Worm (Caenorhabditis elegans): ENCODE results near the gene pei-2.

The pei-2 gene

ce11 chrV:1047251-1047650 lies 24.0 kb upstream of the pei-2 start:
- TF ChIP-seq ZK546.5 (tag; optimal IDR thresholded peaks at IDR 0.05) (no peak), nfya-1 (tag; optimal IDR thresholded peaks at IDR 0.05; ENCODE audit: insufficient read depth) (peak; percentile 73)

ce11 chrV:1038074-1038473 lies 14.8 kb upstream of the pei-2 start:
- TF ChIP-seq nhr-11 (tag; optimal IDR thresholded peaks at IDR 0.05) (no peak), nhr-23 (tag; optimal IDR thresholded peaks at IDR 0.05) (no peak), lin-39 (tag; optimal IDR thresholded peaks at IDR 0.05) (no peak), pha-4 (tag; optimal IDR thresholded peaks at IDR 0.05) (no peak), snpc-4 (tag; optimal IDR thresholded peaks at IDR 0.05) (no peak)

- TF ChIP-seq jun-1 (tag; optimal IDR thresholded peaks at IDR 0.05) (no peak), unc-62 (GFP tag; optimal IDR thresholded peaks at IDR 0.05) (no peak), nhr-25 (tag; optimal IDR thresholded peaks at IDR 0.05) (no peak), mdl-1 (tag; optimal IDR thresholded peaks at IDR 0.05) (no peak), lsy-12 (tag; optimal IDR thresholded peaks at IDR 0.05) (no peak), ama-1 (optimal IDR thresholded peaks at IDR 0.05) (no peak), lin-39 (tag; optimal IDR thresholded peaks at IDR 0.05) (no peak), R02D3.7 (tag; optimal IDR thresholded peaks at IDR 0.05) (no peak), ZK546.5 (tag; optimal IDR thresholded peaks at IDR 0.05) (no peak), egl-27 (tag; optimal IDR thresholded peaks at IDR 0.05) (no peak), fkh-10 (GFP tag; optimal IDR thresholded peaks at IDR 0.05) (no peak), skn-1 (tag; optimal IDR thresholded peaks at IDR 0.05) (no peak), elt-3 (tag; optimal IDR thresholded peaks at IDR 0.05) (no peak), unc-39 (tag; optimal IDR thresholded peaks at IDR 0.05) (no peak)
Measured at ce11 chrV:1033304-1033703, 10.0 kb upstream of the pei-2 start, which contains the start of gene flp-34. Gene flp-34 (minus strand): TSS chrV:1033404.

- TF ChIP-seq pha-4 (tag; optimal IDR thresholded peaks at IDR 0.05) = peak; percentile 33
- TF ChIP-seq nhr-11 (tag; optimal IDR thresholded peaks at IDR 0.05) = no peak
- no peak for TF ChIP-seq nfya-1 (tag; optimal IDR thresholded peaks at IDR 0.05; ENCODE audit: insufficient read depth)
- no peak for TF ChIP-seq elt-1 (tag; optimal IDR thresholded peaks at IDR 0.05)
- TF ChIP-seq elt-2 (tag; optimal IDR thresholded peaks at IDR 0.05) = peak; percentile 24
Measured at ce11 chrV:1027044-1027443, 3.8 kb upstream of the pei-2 start, which contains the start of gene R09A1.3. Gene R09A1.3 (minus strand): TSS chrV:1027074.

- TF ChIP-seq ama-1 (optimal IDR thresholded peaks at IDR 0.05) (no peak), lsy-12 (tag; optimal IDR thresholded peaks at IDR 0.05) (no peak), zag-1 (tag; optimal IDR thresholded peaks at IDR 0.05) (no peak), elt-2 (tag; optimal IDR thresholded peaks at IDR 0.05) (no peak), nhr-76 (tag; optimal IDR thresholded peaks at IDR 0.05) (no peak)
Measured at ce11 chrV:1021456-1021855, 1.8 kb downstream of the pei-2 start.

- TF ChIP-seq tbx-2 (tag; optimal IDR thresholded peaks at IDR 0.05) = no peak
- TF ChIP-seq nfya-1 (tag; optimal IDR thresholded peaks at IDR 0.05; ENCODE audit: insufficient read depth) = peak; percentile 91
- no peak for TF ChIP-seq skn-1 (tag; optimal IDR thresholded peaks at IDR 0.05)
- no peak for TF ChIP-seq R02D3.7 (tag; optimal IDR thresholded peaks at IDR 0.05)
- TF ChIP-seq ZK546.5 (tag; optimal IDR thresholded peaks at IDR 0.05) = no peak
Measured at ce11 chrV:1017196-1017595, 6.1 kb downstream of the pei-2 start.

- no peak for TF ChIP-seq zag-1 (tag; optimal IDR thresholded peaks at IDR 0.05)
- no peak for TF ChIP-seq R02D3.7 (tag; optimal IDR thresholded peaks at IDR 0.05)
- no peak for TF ChIP-seq elt-2 (tag; optimal IDR thresholded peaks at IDR 0.05)
- TF ChIP-seq mml-1 (tag; optimal IDR thresholded peaks at IDR 0.05) = no peak
- no peak for TF ChIP-seq nhr-23 (tag; optimal IDR thresholded peaks at IDR 0.05)
- no peak for TF ChIP-seq nhr-237 (tag; optimal IDR thresholded peaks at IDR 0.05)
- TF ChIP-seq nhr-12 (tag; optimal IDR thresholded peaks at IDR 0.05) = no peak
- TF ChIP-seq ZK546.5 (tag; optimal IDR thresholded peaks at IDR 0.05) = no peak
- TF ChIP-seq nfya-1 (tag; optimal IDR thresholded peaks at IDR 0.05; ENCODE audit: insufficient read depth) = peak; percentile 97
Measured at ce11 chrV:1015194-1015593, 8.1 kb downstream of the pei-2 start.

- TF ChIP-seq nhr-237 (tag; optimal IDR thresholded peaks at IDR 0.05) (no peak), unc-62 (GFP tag; optimal IDR thresholded peaks at IDR 0.05) (no peak), hmg-11 (tag; optimal IDR thresholded peaks at IDR 0.05) (no peak), nhr-11 (tag; optimal IDR thresholded peaks at IDR 0.05) (no peak), elt-1 (tag; optimal IDR thresholded peaks at IDR 0.05) (no peak), fkh-2 (tag; optimal IDR thresholded peaks at IDR 0.05) (no peak), nhr-76 (tag; optimal IDR thresholded peaks at IDR 0.05) (no peak), snpc-4 (tag; optimal IDR thresholded peaks at IDR 0.05) (no peak), ceh-9 (tag; optimal IDR thresholded peaks at IDR 0.05) (no peak), skn-1 (tag; optimal IDR thresholded peaks at IDR 0.05) (no peak), R02D3.7 (tag; optimal IDR thresholded peaks at IDR 0.05) (no peak), jun-1 (tag; optimal IDR thresholded peaks at IDR 0.05) (no peak), egl-5 (tag; optimal IDR thresholded peaks at IDR 0.05) (no peak), nhr-23 (tag; optimal IDR thresholded peaks at IDR 0.05) (no peak), pha-4 (tag; optimal IDR thresholded peaks at IDR 0.05) (no peak), lin-15B (tag; optimal IDR thresholded peaks at IDR 0.05) (no peak), pqm-1 (tag; optimal IDR thresholded peaks at IDR 0.05) (no peak)
Measured at ce11 chrV:1013637-1014036, 9.6 kb downstream of the pei-2 start.

Measured in whole organism, L3 larva.